Fruit fly (Drosophila melanogaster) whole organism, prepupa: ENCODE data around the gene CG31099.

Source experiments
- Blimp-1 ChIP-seq: fragments of 200-800 bp; sonication (Bioruptor generic); optimal IDR thresholded peaks from 3 replicates; lab custom pipeline; 2017; ENCODE audit warnings: missing biosample characterization, missing genetic modification characterization, mild to moderate bottlenecking, moderate library complexity, missing genetic modification reagents
- CG10669 ChIP-seq: fragments of 200-800 bp; sonication (Bioruptor generic); optimal IDR thresholded peaks from 3 replicates; lab custom pipeline; 2018; ENCODE audit warnings: missing biosample characterization, mild to moderate bottlenecking, missing genetic modification characterization, moderate library complexity
- CG11762 ChIP-seq: fragments of 200-800 bp; sonication (Bioruptor generic); optimal IDR thresholded peaks from 3 replicates; lab custom pipeline; 2016; ENCODE audit warnings: missing biosample characterization, missing genetic modification characterization; ENCODE audit not compliant: insufficient read depth
- CG1621 ChIP-seq: fragments of 200-800 bp; sonication (Bioruptor generic); optimal IDR thresholded peaks from 3 replicates; lab custom pipeline; 2018; ENCODE audit warnings: missing biosample characterization, mild to moderate bottlenecking, missing genetic modification characterization
- CG16779 ChIP-seq: fragments of 200-800 bp; sonication (Bioruptor generic); optimal IDR thresholded peaks from 3 replicates; lab custom pipeline; 2017; ENCODE audit warnings: missing biosample characterization, mild to moderate bottlenecking, missing genetic modification characterization
- CG3032 ChIP-seq: fragments of 200-800 bp; optimal IDR thresholded peaks from 2 replicates; lab custom pipeline; 2019; ENCODE audit warnings: missing biosample characterization, mild to moderate bottlenecking, missing genetic modification characterization, moderate library complexity
- CG32006 ChIP-seq: fragments of 200-800 bp; sonication (Bioruptor generic); optimal IDR thresholded peaks from 3 replicates; lab custom pipeline; 2017; ENCODE audit warnings: missing biosample characterization, mild to moderate bottlenecking, missing genetic modification characterization
- CG34406 ChIP-seq: fragments of 200-800 bp; sonication (Bioruptor generic); optimal IDR thresholded peaks from 3 replicates; lab custom pipeline; 2016; ENCODE audit warnings: missing biosample characterization, missing genetic modification characterization
- CG3919 ChIP-seq: fragments of 200-800 bp; sonication (Bioruptor generic); optimal IDR thresholded peaks from 3 replicates; lab custom pipeline; 2016; ENCODE audit warnings: missing biosample characterization, missing genetic modification characterization
- CG4318 ChIP-seq: fragments of 200-800 bp; sonication (Bioruptor generic); optimal IDR thresholded peaks from 3 replicates; lab custom pipeline; 2017; ENCODE audit warnings: missing biosample characterization, mild to moderate bottlenecking, missing genetic modification characterization
- CG6792 ChIP-seq: fragments of 200-800 bp; sonication (Bioruptor generic); optimal IDR thresholded peaks from 3 replicates; lab custom pipeline; 2016; ENCODE audit warnings: missing biosample characterization, missing genetic modification characterization
- CG6808 ChIP-seq: fragments of 200-800 bp; sonication (Bioruptor generic); optimal IDR thresholded peaks from 3 replicates; lab custom pipeline; 2017; ENCODE audit warnings: missing biosample characterization, missing genetic modification characterization, mild to moderate bottlenecking, moderate library complexity, missing genetic modification reagents
- CG7368 ChIP-seq: fragments of 200-800 bp; sonication (Bioruptor generic); optimal IDR thresholded peaks from 3 replicates; lab custom pipeline; 2016; ENCODE audit warnings: missing biosample characterization, missing genetic modification characterization
- CG8119 ChIP-seq: fragments of 200-800 bp; sonication (Bioruptor generic); IDR thresholded peaks from 3 replicates; pipeline ENCODE4 v1.3.6; 2022; ENCODE audit warnings: missing biosample characterization, missing genetic modification characterization
- CG8319 ChIP-seq: fragments of 200-800 bp; sonication (Bioruptor generic); optimal IDR thresholded peaks from 3 replicates; lab custom pipeline; 2016; ENCODE audit warnings: missing biosample characterization, missing genetic modification characterization
- CG8632 ChIP-seq: fragments of 200-800 bp; sonication (Bioruptor generic); optimal IDR thresholded peaks from 3 replicates; lab custom pipeline; 2016; ENCODE audit warnings: missing biosample characterization, missing genetic modification characterization
- Eip75B ChIP-seq: fragments of 200-800 bp; sonication (Bioruptor generic); optimal IDR thresholded peaks from 3 replicates; lab custom pipeline; 2016; ENCODE audit warnings: missing biosample characterization, missing genetic modification characterization
- Eip93F ChIP-seq: fragments of 200-800 bp; sonication (Bioruptor generic); optimal IDR thresholded peaks from 2 replicates; lab custom pipeline; 2016; ENCODE audit warnings: missing biosample characterization, mild to moderate bottlenecking, missing genetic modification characterization
- Ets96B ChIP-seq: fragments of 200-800 bp; optimal IDR thresholded peaks from 2 replicates; lab custom pipeline; 2019; ENCODE audit warnings: missing biosample characterization, mild to moderate bottlenecking, missing genetic modification characterization, moderate library complexity
- Hr38 ChIP-seq: sonication (Bioruptor generic); optimal IDR thresholded peaks from 2 replicates; lab custom pipeline; 2016; ENCODE audit warnings: missing biosample characterization, missing genetic modification characterization
- Hr4 ChIP-seq: fragments of 200-800 bp; sonication (Bioruptor generic); optimal IDR thresholded peaks from 3 replicates; lab custom pipeline; 2016; ENCODE audit warnings: missing biosample characterization, missing genetic modification characterization
- Lpt ChIP-seq: fragments of 200-800 bp; sonication (Bioruptor generic); optimal IDR thresholded peaks from 3 replicates; lab custom pipeline; 2016; ENCODE audit warnings: missing biosample characterization, missing genetic modification characterization
- Met ChIP-seq: fragments of 200-800 bp; sonication (Bioruptor generic); optimal IDR thresholded peaks from 3 replicates; lab custom pipeline; 2016; ENCODE audit warnings: missing biosample characterization, missing genetic modification characterization
- Smox ChIP-seq: fragments of 200-800 bp; sonication (Bioruptor generic); optimal IDR thresholded peaks from 3 replicates; lab custom pipeline; 2016; ENCODE audit warnings: missing biosample characterization, missing genetic modification characterization
- Sox102F ChIP-seq: fragments of 200-800 bp; sonication (Bioruptor generic); optimal IDR thresholded peaks from 2 replicates; lab custom pipeline; 2016; ENCODE audit warnings: missing biosample characterization, mild to moderate bottlenecking, missing genetic modification characterization
- Sox15 ChIP-seq: fragments of 200-800 bp; sonication (Bioruptor generic); optimal IDR thresholded peaks from 3 replicates; lab custom pipeline; 2016; ENCODE audit warnings: missing biosample characterization, missing genetic modification characterization
- achi ChIP-seq: fragments of 200-800 bp; sonication (Bioruptor generic); optimal IDR thresholded peaks from 3 replicates; lab custom pipeline; 2016; ENCODE audit warnings: missing biosample characterization, missing genetic modification characterization
- cyc ChIP-seq: fragments of 200-800 bp; sonication (Bioruptor generic); optimal IDR thresholded peaks from 3 replicates; lab custom pipeline; 2016; ENCODE audit warnings: missing biosample characterization, missing genetic modification characterization
- eg ChIP-seq: fragments of 200-800 bp; sonication (Bioruptor generic); IDR thresholded peaks from 3 replicates; pipeline ENCODE4 v1.3.6; 2022; ENCODE audit warnings: missing biosample characterization, missing genetic modification characterization
- esn ChIP-seq: fragments of 200-800 bp; sonication (Bioruptor generic); optimal IDR thresholded peaks from 2 replicates; lab custom pipeline; 2016; ENCODE audit warnings: missing biosample characterization, mild to moderate bottlenecking, missing genetic modification characterization, moderate library complexity
- fd59A ChIP-seq: fragments of 200-800 bp; sonication (Bioruptor generic); optimal IDR thresholded peaks from 2 replicates; lab custom pipeline; 2017; ENCODE audit warnings: missing biosample characterization, mild to moderate bottlenecking, missing genetic modification characterization, missing genetic modification reagents
- fd85E ChIP-seq: fragments of 200-800 bp; sonication (Bioruptor generic); optimal IDR thresholded peaks from 3 replicates; lab custom pipeline; 2016; ENCODE audit warnings: missing biosample characterization, missing genetic modification characterization
- fkh ChIP-seq: fragments of 200-800 bp; sonication (Bioruptor generic); optimal IDR thresholded peaks from 3 replicates; lab custom pipeline; 2017; ENCODE audit warnings: missing biosample characterization, mild to moderate bottlenecking, missing genetic modification characterization, moderate library complexity
- pdm3 ChIP-seq: fragments of 200-800 bp; sonication (Bioruptor generic); optimal IDR thresholded peaks from 3 replicates; lab custom pipeline; 2016; ENCODE audit warnings: missing biosample characterization, missing genetic modification characterization
- salr ChIP-seq, 2 experiments: fragments of 200-800 bp; sonication (Bioruptor generic); optimal IDR thresholded peaks; 3 replicates each; lab custom pipeline; 2016 to 2018; ENCODE audit warnings: missing biosample characterization in 2 of 2, missing genetic modification characterization in 2 of 2, mild to moderate bottlenecking in 1 of 2
- svp ChIP-seq: fragments of 200-800 bp; sonication (Bioruptor generic); peaks from one replicate; lab custom pipeline; 2016; ENCODE audit warnings: missing biosample characterization, missing genetic modification characterization
- topi ChIP-seq: fragments of 200-800 bp; sonication (Bioruptor generic); optimal IDR thresholded peaks from 3 replicates; lab custom pipeline; 2016; ENCODE audit warnings: missing biosample characterization, missing genetic modification characterization

The CG31099 gene

DNA sequence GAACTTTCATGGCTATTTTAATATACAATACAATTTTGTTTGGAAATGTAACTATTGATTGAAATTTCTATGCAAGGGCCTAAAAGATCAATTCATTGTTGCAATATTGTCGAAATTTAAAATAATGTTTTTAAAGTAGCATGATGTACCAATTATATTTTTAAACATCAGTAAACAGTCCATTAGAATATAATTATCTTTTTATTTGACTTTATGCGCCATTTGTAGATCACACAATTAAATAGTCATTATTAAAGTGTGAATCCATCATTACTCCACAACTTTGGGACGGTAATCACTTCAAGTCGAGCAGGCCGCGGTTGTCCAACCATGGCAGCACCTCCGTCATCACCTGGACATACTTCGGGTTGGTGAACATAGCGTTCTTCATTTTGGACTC is at the start of gene CG31099:
Gene CG31099, minus strand, starts transcription at position 101 of the 400 bp plus-strand sequence.
- TF ChIP-seq fkh (GFP tag; lab: Kevin White, UChicago), result no peak
- no peak for TF ChIP-seq Met
- TF ChIP-seq pdm3, result no peak
- TF ChIP-seq CG3032 (tag; lab: Kevin White, UChicago), result no peak
- no peak for TF ChIP-seq Ets96B (tag; lab: Kevin White, UChicago)
- TF ChIP-seq CG8319, result no peak
- TF ChIP-seq CG3919 (GFP tag; lab: Kevin White, UChicago), result no peak
- TF ChIP-seq, all 60 proteins: peak for 0

dm6 chr3R:25357985-25358384 is 47.2 kb upstream of the CG31099 start, which contains the start of gene ND-49L:
ND-49L (plus strand) TSS chr3R:25358285.
- TF ChIP-seq CG7368 (no peak), esn (GFP tag; lab: Kevin White, UChicago) (no peak), Ets96B (tag; lab: Kevin White, UChicago) (no peak), fd85E (GFP tag; lab: Kevin White, UChicago) (no peak), cyc (GFP tag; lab: Kevin White, UChicago) (no peak), CG6792 (GFP tag; lab: Kevin White, UChicago) (no peak), topi (GFP tag; lab: Kevin White, UChicago) (no peak), Eip93F (GFP tag; lab: Kevin White, UChicago) (no peak), Hr38 (no peak), CG3919 (GFP tag; lab: Kevin White, UChicago) (no peak), Sox102F (GFP tag; lab: Kevin White, UChicago) (no peak), achi (GFP tag; lab: Kevin White, UChicago) (no peak), pdm3 (no peak), Sox15 (GFP tag; lab: Kevin White, UChicago) (no peak), fd59A (GFP tag; lab: Kevin White, UChicago) (no peak), CG32006 (GFP tag; lab: Kevin White, UChicago) (no peak), CG11762 (GFP tag; lab: Kevin White, UChicago) (no peak)

DNA sequence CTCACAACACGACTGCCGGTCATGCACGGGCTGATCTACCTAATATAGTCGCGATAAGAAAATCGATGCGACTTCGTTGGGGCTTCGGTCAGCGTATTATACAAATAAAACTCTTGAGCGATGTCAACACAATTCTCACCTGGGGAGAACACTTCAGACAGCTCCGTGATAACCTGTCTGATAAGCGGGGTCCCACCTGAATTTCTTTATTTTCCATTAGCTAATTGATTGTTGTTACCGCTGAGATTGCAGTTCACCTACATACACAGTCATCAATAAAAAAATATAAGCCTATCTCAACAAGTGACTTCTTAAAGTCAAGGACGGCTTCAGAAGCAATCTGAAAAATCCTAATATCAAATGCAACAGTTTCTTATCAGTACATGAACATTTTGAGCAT is 36.2 kb upstream of the CG31099 start, which contains the start of gene tobi:
Gene tobi, minus strand, starts transcription at position 23 of the 400 bp plus-strand sequence.
- TF ChIP-seq CG32006 (GFP tag; lab: Kevin White, UChicago) (no peak), Eip75B (GFP tag; lab: Kevin White, UChicago) (no peak), CG8319 (no peak), Hr4 (GFP tag; lab: Kevin White, UChicago) (no peak), CG6808 (no peak), CG8119 (GFP tag; lab: Robert Waterston, UW) (no peak), esn (GFP tag; lab: Kevin White, UChicago) (no peak)

DNA sequence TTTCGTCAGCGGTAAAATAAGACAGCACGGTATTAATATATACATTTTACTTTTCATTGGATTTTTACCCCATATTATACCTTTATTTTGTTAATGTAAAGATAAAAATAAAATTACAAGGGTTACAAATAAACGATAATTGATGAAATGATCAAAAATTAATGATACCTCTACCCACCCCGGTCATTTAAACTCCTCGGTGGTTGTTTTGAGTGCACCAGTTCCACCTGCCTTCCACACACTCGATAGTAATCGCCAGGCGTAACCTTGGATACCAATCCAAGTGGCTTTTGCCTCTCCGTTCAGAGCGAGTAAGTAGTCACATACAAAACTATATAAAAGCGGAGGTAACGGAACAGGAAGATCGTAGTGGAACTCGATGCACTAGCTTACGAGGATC is 29.2 kb upstream of the CG31099 start, which contains the start of gene rha:
Gene rha, plus strand, starts transcription at position 301 of the 400 bp plus-strand sequence.
- TF ChIP-seq fd59A (GFP tag; lab: Kevin White, UChicago) (no peak), topi (GFP tag; lab: Kevin White, UChicago) (no peak), CG3919 (GFP tag; lab: Kevin White, UChicago) (no peak), CG4318 (GFP tag; lab: Kevin White, UChicago) (no peak), pdm3 (no peak), CG8632 (GFP tag; lab: Kevin White, UChicago) (no peak), eg (no peak), Smox (no peak), Blimp-1 (GFP tag; lab: Kevin White, UChicago) (no peak), CG34406 (GFP tag; lab: Kevin White, UChicago) (no peak), CG1621 (tag; lab: Kevin White, UChicago) (no peak), CG16779 (tag; lab: Kevin White, UChicago) (no peak), salr (GFP tag; optimal IDR thresholded peaks at IDR 0.05; lab: Kevin White, UChicago) (no peak), CG10669 (GFP tag; lab: Kevin White, UChicago) (no peak), fd85E (GFP tag; lab: Kevin White, UChicago) (no peak), Lpt (GFP tag; lab: Kevin White, UChicago) (no peak), svp (GFP tag; lab: Kevin White, UChicago) (no peak)
